Worm (Caenorhabditis elegans) whole organism, midembryonic: ENCODE results near the gene C18H9.5.

Source experiments
- T22C8.4 ChIP-seq: fragments of 200-800 bp; sonication (Bioruptor generic); IDR thresholded peaks from 2 replicates; pipeline ENCODE4 v1.3.6; 2022; ENCODE audit warnings: missing genetic modification characterization, missing compliant biosample characterization
- cog-1 ChIP-seq: sonication (generic microtip); optimal IDR thresholded peaks from 2 replicates; lab custom pipeline; 2016; ENCODE audit warnings: missing genetic modification characterization, missing compliant biosample characterization
- flt-1 ChIP-seq: fragments of 200-800 bp; sonication (Bioruptor generic); IDR thresholded peaks from 2 replicates; pipeline ENCODE4 v1.3.6; 2022; ENCODE audit warnings: missing genetic modification characterization, missing compliant biosample characterization
- klf-2 ChIP-seq: fragments of 200-800 bp; sonication (Bioruptor generic); conservative IDR thresholded peaks from 2 replicates; pipeline ENCODE4 v1.3.6; 2022; ENCODE audit warnings: missing genetic modification reagents, missing genetic modification characterization, missing compliant biosample characterization
- med-1 ChIP-seq: sonication (generic microtip); optimal IDR thresholded peaks from 2 replicates; lab custom pipeline; 2017; ENCODE audit warnings: missing genetic modification characterization, mild to moderate bottlenecking, missing compliant biosample characterization, antibody characterized with exemption, missing genetic modification reagents; ENCODE audit not compliant: insufficient read depth
- ref-1 ChIP-seq: fragments of 200-800 bp; sonication (Bioruptor generic); conservative IDR thresholded peaks from 2 replicates; pipeline ENCODE4 v1.3.6; 2022; ENCODE audit warnings: missing genetic modification reagents, missing genetic modification characterization, missing compliant biosample characterization
- tab-1 ChIP-seq: fragments of 200-800 bp; sonication (Bioruptor generic); IDR thresholded peaks from 2 replicates; pipeline ENCODE4 v1.3.6; 2022; ENCODE audit warnings: missing genetic modification characterization, missing compliant biosample characterization
- ztf-23 ChIP-seq: fragments of 200-800 bp; sonication (Bioruptor generic); IDR thresholded peaks from 2 replicates; pipeline ENCODE4 v1.3.6; 2022; ENCODE audit warnings: missing genetic modification reagents, missing genetic modification characterization, missing compliant biosample characterization
- ztf-29 ChIP-seq: fragments of 200-800 bp; sonication (Bioruptor generic); IDR thresholded peaks from 2 replicates; pipeline ENCODE4 v1.3.6; 2022; ENCODE audit warnings: missing genetic modification reagents, missing genetic modification characterization, missing compliant biosample characterization

The C18H9.5 gene

ce11 chrII:6658766-6659165, 36.6 kb downstream of the C18H9.5 start, which contains the start of gene T19D12.10:
TSS of gene T19D12.10 (minus strand) at chrII:6658866.
- no peak for TF ChIP-seq tab-1 (GFP tag; lab: Robert Waterston, UW)
- TF ChIP-seq ztf-29 (GFP tag; lab: Robert Waterston, UW), result no peak

- TF ChIP-seq ref-1 (GFP tag; lab: Robert Waterston, UW), result no peak
These were observed 41.1 kb downstream of the C18H9.5 start, which contains the start of gene T19D12.9 for ce11 chrII:6654284-6654683. TSS of gene T19D12.9 (minus strand) at chrII:6654384.

ce11 chrII:6651719-6652118, 43.6 kb downstream of the C18H9.5 start, which contains the start of gene sra-26:
TSS of gene sra-26 (minus strand) at chrII:6651819.
- TF ChIP-seq ztf-23 (GFP tag; lab: Robert Waterston, UW), result no peak
- TF ChIP-seq flt-1, result no peak
- TF ChIP-seq ref-1 (GFP tag; lab: Robert Waterston, UW), result no peak
- no peak for TF ChIP-seq tab-1 (GFP tag; lab: Robert Waterston, UW)

ce11 chrII:6649026-6649425, 46.3 kb downstream of the C18H9.5 start, which contains the start of gene oig-8:
TSS of gene oig-8 (minus strand) at chrII:6649126.
- TF ChIP-seq T22C8.4 (GFP tag; lab: Robert Waterston, UW), result no peak
- no peak for TF ChIP-seq ztf-23 (GFP tag; lab: Robert Waterston, UW)
- TF ChIP-seq med-1 (GFP tag; lab: Kevin White, UChicago), result no peak
- TF ChIP-seq klf-2, result no peak
- no peak for TF ChIP-seq flt-1
- no peak for TF ChIP-seq ztf-29 (GFP tag; lab: Robert Waterston, UW)
- TF ChIP-seq cog-1 (tag; lab: Kevin White, UChicago), result no peak
- no peak for TF ChIP-seq ref-1 (GFP tag; lab: Robert Waterston, UW)
- no peak for TF ChIP-seq tab-1 (GFP tag; lab: Robert Waterston, UW)

- TF ChIP-seq tab-1 (GFP tag; lab: Robert Waterston, UW), result no peak
- TF ChIP-seq T22C8.4 (GFP tag; lab: Robert Waterston, UW), result no peak
- TF ChIP-seq flt-1, result no peak
- TF ChIP-seq med-1 (GFP tag; lab: Kevin White, UChicago), result no peak
- TF ChIP-seq cog-1 (tag; lab: Kevin White, UChicago), result no peak
- no peak for TF ChIP-seq ref-1 (GFP tag; lab: Robert Waterston, UW)
- TF ChIP-seq ztf-23 (GFP tag; lab: Robert Waterston, UW), result no peak
These were observed 48.5 kb downstream of the C18H9.5 start for ce11 chrII:6646903-6647302.
